Worm (Caenorhabditis elegans): Measurements from ENCODE around the gene ilc-17.1.

- TF ChIP-seq mxl-2 (GFP tag; conservative IDR thresholded peaks at IDR 0.05) (no peak), tra-1 (GFP tag; IDR thresholded peaks at IDR 0.05) (no peak), nhr-25 (tag; optimal IDR thresholded peaks at IDR 0.05; ENCODE audit: borderline replicate concordance, insufficient read depth) (no peak), zag-1 (tag; optimal IDR thresholded peaks at IDR 0.05) (no peak), egl-43 (GFP tag; IDR thresholded peaks at IDR 0.05) (no peak), lin-39 (tag; optimal IDR thresholded peaks at IDR 0.05) (no peak), vab-7 (GFP tag; IDR thresholded peaks at IDR 0.05) (no peak), fkh-10 (GFP tag; optimal IDR thresholded peaks at IDR 0.05) (no peak), ces-1 (GFP tag; optimal IDR thresholded peaks at IDR 0.05) (no peak), nhr-10 (tag; optimal IDR thresholded peaks at IDR 0.05) (no peak)
Measured at ce11 chrX:12755021-12755420, 14.6 kb downstream of the ilc-17.1 start.

All from whole organism, L4 larva.